Worm (Caenorhabditis elegans): ENCODE data around the gene hpo-25.

DNA sequence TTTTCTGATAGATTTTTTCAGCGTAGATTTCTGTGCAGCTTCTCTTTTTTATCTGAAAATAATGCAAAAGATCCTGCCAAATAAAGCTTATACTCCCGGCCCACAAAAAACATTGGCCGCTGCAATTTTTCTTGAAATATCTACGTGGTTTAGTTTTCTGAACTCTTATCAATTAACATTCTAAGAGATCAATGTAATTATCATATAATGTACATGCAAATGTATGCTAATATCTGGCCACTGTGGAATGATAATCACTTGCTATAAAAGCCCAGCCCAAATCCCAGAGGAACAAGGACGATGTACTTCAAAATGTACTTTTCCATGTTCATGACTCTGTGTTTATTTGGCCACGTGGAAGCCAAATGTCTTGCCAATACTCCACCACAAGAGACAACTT is 14.6 kb upstream of the hpo-25 start, which contains the start of gene F43C11.2:
- TF ChIP-seq ama-1 (optimal IDR thresholded peaks at IDR 0.05) (no peak), ets-7 (tag; optimal IDR thresholded peaks at IDR 0.05) (no peak), hnd-1 (tag; optimal IDR thresholded peaks at IDR 0.05) (no peak), scrt-1 (GFP tag; IDR thresholded peaks at IDR 0.05) (no peak), pes-1 (GFP tag; IDR thresholded peaks at IDR 0.05) (no peak), ceh-13 (GFP tag; optimal IDR thresholded peaks at IDR 0.05) (no peak), hmbx-1 (tag; optimal IDR thresholded peaks at IDR 0.05) (no peak), F13C5.2 (tag; optimal IDR thresholded peaks at IDR 0.05) (no peak)

All from whole organism, early embryonic.